Fruit fly (Drosophila melanogaster) whole organism, embryonic: ENCODE data around the gene CG14984.

Experiments used
- CG10267 ChIP-seq: fragments of 200-800 bp; sonication (Bioruptor generic); optimal IDR thresholded peaks from 2 replicates; lab custom pipeline; 2018; ENCODE audit warnings: missing biosample characterization, mild to moderate bottlenecking, missing genetic modification characterization, moderate library complexity
- CG10543 ChIP-seq: fragments of 200-800 bp; sonication (Bioruptor generic); optimal IDR thresholded peaks from 3 replicates; lab custom pipeline; 2017; ENCODE audit warnings: missing biosample characterization, mild to moderate bottlenecking, missing genetic modification characterization, moderate library complexity
- CG10565 ChIP-seq: fragments of 200-800 bp; sonication (Bioruptor generic); optimal IDR thresholded peaks from 3 replicates; lab custom pipeline; 2016; ENCODE audit warnings: missing biosample characterization, mild to moderate bottlenecking, missing genetic modification characterization
- CG1233 ChIP-seq: fragments of 200-800 bp; sonication (Bioruptor generic); optimal IDR thresholded peaks from 4 replicates; lab custom pipeline; 2018; ENCODE audit warnings: missing biosample characterization, mild to moderate bottlenecking, missing genetic modification characterization
- CG12391 ChIP-seq: fragments of 200-800 bp; sonication (Bioruptor generic); optimal IDR thresholded peaks from 3 replicates; lab custom pipeline; 2018; ENCODE audit warnings: missing biosample characterization, mild to moderate bottlenecking, missing genetic modification characterization, moderate library complexity
- CG13775 ChIP-seq: fragments of 200-800 bp; sonication (Bioruptor generic); optimal IDR thresholded peaks from 3 replicates; lab custom pipeline; 2017; ENCODE audit warnings: missing biosample characterization, mild to moderate bottlenecking, missing genetic modification characterization
- CG14667 ChIP-seq: fragments of 200-800 bp; sonication (Bioruptor generic); IDR thresholded peaks from 2 replicates; pipeline ENCODE4 v1.3.6; 2022; ENCODE audit warnings: missing biosample characterization, missing genetic modification characterization
- CG14965 ChIP-seq: fragments of 200-800 bp; sonication (Bioruptor generic); optimal IDR thresholded peaks from 2 replicates; lab custom pipeline; 2016; ENCODE audit warnings: missing biosample characterization, missing genetic modification characterization, borderline replicate concordance
- CG15479 ChIP-seq: fragments of 200-800 bp; sonication (Bioruptor generic); optimal IDR thresholded peaks from 3 replicates; lab custom pipeline; 2019; ENCODE audit warnings: missing biosample characterization, mild to moderate bottlenecking, missing genetic modification characterization, moderate library complexity
- CG1647 ChIP-seq: fragments of 200-800 bp; sonication (Bioruptor generic); optimal IDR thresholded peaks from 3 replicates; lab custom pipeline; 2016; ENCODE audit warnings: missing biosample characterization, missing genetic modification characterization
- CG16813 ChIP-seq: fragments of 200-800 bp; sonication (Bioruptor generic); IDR thresholded peaks from 3 replicates; pipeline ENCODE4 v1.3.6; 2022; ENCODE audit warnings: missing biosample characterization, missing genetic modification characterization; ENCODE audit not compliant: partially characterized antibody
- CG17359 ChIP-seq: fragments of 200-800 bp; sonication (Bioruptor generic); optimal IDR thresholded peaks from 3 replicates; lab custom pipeline; 2018; ENCODE audit warnings: missing biosample characterization, mild to moderate bottlenecking, missing genetic modification characterization, moderate library complexity
- CG18619 ChIP-seq: fragments of 200-800 bp; sonication (Bioruptor generic); optimal IDR thresholded peaks from 3 replicates; lab custom pipeline; 2017; ENCODE audit warnings: missing biosample characterization, mild to moderate bottlenecking, missing genetic modification characterization
- CG2712 ChIP-seq: fragments of 200-800 bp; optimal IDR thresholded peaks from 3 replicates; lab custom pipeline; 2019; ENCODE audit warnings: missing biosample characterization, mild to moderate bottlenecking, missing genetic modification characterization, moderate library complexity
- CG31365 ChIP-seq: fragments of 200-800 bp; sonication (Bioruptor generic); optimal IDR thresholded peaks from 2 replicates; lab custom pipeline; 2018; ENCODE audit warnings: missing biosample characterization, mild to moderate bottlenecking, missing genetic modification characterization
- CG4424 ChIP-seq: fragments of 200-800 bp; sonication (Bioruptor generic); optimal IDR thresholded peaks from 3 replicates; lab custom pipeline; 2016; ENCODE audit warnings: missing biosample characterization, missing genetic modification characterization
- CG9817 ChIP-seq: fragments of 200-800 bp; sonication (Bioruptor generic); optimal IDR thresholded peaks from 2 replicates; lab custom pipeline; 2018; ENCODE audit warnings: missing biosample characterization, mild to moderate bottlenecking, missing genetic modification characterization, moderate library complexity
- Dbx ChIP-seq: fragments of 200-800 bp; sonication (Bioruptor generic); IDR thresholded peaks from 3 replicates; pipeline ENCODE4 v1.3.6; 2022; ENCODE audit warnings: missing biosample characterization, missing genetic modification characterization
- Dfd ChIP-seq, 2 experiments: fragments of >200 bp; optimal IDR thresholded peaks; 2 replicates each; lab custom pipeline; 2017; ENCODE audit warnings: missing biosample characterization in 2 of 2, missing genetic modification characterization in 2 of 2
- Dip2 ChIP-seq: fragments of 200-800 bp; sonication (Bioruptor generic); IDR thresholded peaks from 2 replicates; pipeline ENCODE4 v1.3.6; 2022; ENCODE audit warnings: missing biosample characterization, missing genetic modification characterization
- Dref ChIP-seq: fragments of 200-800 bp; sonication (Bioruptor generic); IDR thresholded peaks from 2 replicates; pipeline ENCODE4 v1.3.6; 2022; ENCODE audit warnings: missing biosample characterization, missing genetic modification characterization
- H2.0 ChIP-seq: fragments of 200-800 bp; sonication (Bioruptor generic); IDR thresholded peaks from 2 replicates; pipeline ENCODE4 v1.3.6; 2022; ENCODE audit warnings: missing biosample characterization, missing genetic modification characterization
- Hmr ChIP-seq: fragments of 200-800 bp; sonication (Bioruptor generic); optimal IDR thresholded peaks from 3 replicates; lab custom pipeline; 2017; ENCODE audit warnings: mild to moderate bottlenecking, missing biosample characterization, missing genetic modification reagents, missing genetic modification characterization
- MESR4 ChIP-seq: fragments of 200-800 bp; sonication (Bioruptor generic); optimal IDR thresholded peaks from 2 replicates; lab custom pipeline; 2018; ENCODE audit warnings: missing biosample characterization, mild to moderate bottlenecking, missing genetic modification characterization, moderate library complexity
- Mrtf ChIP-seq: fragments of 200-800 bp; sonication (Bioruptor generic); IDR thresholded peaks from 3 replicates; pipeline ENCODE4 v1.3.6; 2022; ENCODE audit warnings: missing biosample characterization, missing genetic modification characterization
- NK7.1 ChIP-seq: fragments of 200-800 bp; sonication (Bioruptor generic); optimal IDR thresholded peaks from 3 replicates; lab custom pipeline; 2016; ENCODE audit warnings: missing biosample characterization, missing genetic modification characterization
- Oaz ChIP-seq: fragments of 200-800 bp; sonication (Bioruptor generic); IDR thresholded peaks from 2 replicates; pipeline ENCODE4 v1.3.6; 2022; ENCODE audit warnings: missing biosample characterization, missing genetic modification characterization
- Side ChIP-seq: fragments of 200-800 bp; sonication (Bioruptor generic); optimal IDR thresholded peaks from 2 replicates; lab custom pipeline; 2016; ENCODE audit warnings: missing biosample characterization, missing genetic modification characterization
- Stat92E ChIP-seq, 3 experiments: fragments of >200 bp in 2 of 3; fragments of 200-800 bp in 1 of 3; sonication (Bioruptor generic) in 1 of 3; optimal IDR thresholded peaks; 2 replicates each; lab custom pipeline; 2017 to 2019; ENCODE audit warnings: missing biosample characterization in 3 of 3, missing genetic modification characterization in 3 of 3, mild to moderate bottlenecking in 1 of 3, moderate library complexity in 1 of 3
- Taf1 ChIP-seq: fragments of 200-800 bp; sonication (Bioruptor generic); IDR thresholded peaks from 2 replicates; pipeline ENCODE4 v1.3.6; 2022; ENCODE audit warnings: missing biosample characterization, missing genetic modification characterization
- Xrp1 ChIP-seq: fragments of 200-800 bp; sonication (Bioruptor generic); IDR thresholded peaks from 2 replicates; pipeline ENCODE4 v1.3.6; 2022; ENCODE audit warnings: missing biosample characterization, missing genetic modification characterization
- bigmax ChIP-seq: fragments of 200-800 bp; sonication (Bioruptor generic); optimal IDR thresholded peaks from 2 replicates; lab custom pipeline; 2018; ENCODE audit warnings: missing biosample characterization, mild to moderate bottlenecking, missing genetic modification characterization
- cato ChIP-seq: fragments of 200-800 bp; sonication (Bioruptor generic); optimal IDR thresholded peaks from 2 replicates; lab custom pipeline; 2016; ENCODE audit warnings: missing biosample characterization, missing genetic modification characterization, borderline replicate concordance
- dati ChIP-seq: fragments of 200-800 bp; sonication (Bioruptor generic); IDR thresholded peaks from 2 replicates; pipeline ENCODE4 v1.3.6; 2022; ENCODE audit warnings: missing biosample characterization, missing genetic modification characterization
- dysf ChIP-seq: fragments of 200-800 bp; sonication (Bioruptor generic); IDR thresholded peaks from 3 replicates; pipeline ENCODE4 v1.3.6; 2022; ENCODE audit warnings: missing biosample characterization, missing genetic modification characterization
- gro ChIP-seq: fragments of 200-800 bp; sonication (Bioruptor generic); optimal IDR thresholded peaks from 2 replicates; lab custom pipeline; 2016; ENCODE audit warnings: missing biosample characterization, missing genetic modification characterization
- hb ChIP-seq: fragments of 200-800 bp; sonication (Bioruptor generic); IDR thresholded peaks from 3 replicates; pipeline ENCODE4 v1.3.6; 2022; ENCODE audit warnings: missing biosample characterization, missing genetic modification characterization; ENCODE audit not compliant: partially characterized antibody
- hth ChIP-seq: fragments of >200 bp; optimal IDR thresholded peaks from 2 replicates; lab custom pipeline; 2017; ENCODE audit warnings: inconsistent platforms
- lola ChIP-seq, 3 experiments: fragments of >200 bp in 2 of 3; fragments of 200-800 bp in 1 of 3; sonication (Bioruptor generic) in 1 of 3; optimal IDR thresholded peaks; 2 replicates each; lab custom pipeline; 2017 to 2019; ENCODE audit warnings: missing biosample characterization in 3 of 3, missing genetic modification characterization in 3 of 3, mild to moderate bottlenecking in 1 of 3, moderate library complexity in 1 of 3
- pfk ChIP-seq: fragments of 200-800 bp; sonication (Bioruptor generic); optimal IDR thresholded peaks from 2 replicates; lab custom pipeline; 2018; ENCODE audit warnings: missing biosample characterization, mild to moderate bottlenecking, missing genetic modification characterization, moderate library complexity
- rib ChIP-seq: fragments of 200-800 bp; sonication (Bioruptor generic); IDR thresholded peaks from 2 replicates; pipeline ENCODE4 v1.3.6; 2022; ENCODE audit warnings: missing biosample characterization, missing genetic modification characterization
- scrt ChIP-seq: fragments of 200-800 bp; sonication (Bioruptor generic); optimal IDR thresholded peaks from 2 replicates; lab custom pipeline; 2018; ENCODE audit warnings: missing biosample characterization, mild to moderate bottlenecking, missing genetic modification characterization, moderate library complexity
- shn ChIP-seq: fragments of 200-800 bp; sonication (Bioruptor generic); optimal IDR thresholded peaks from 3 replicates; lab custom pipeline; 2016; ENCODE audit warnings: missing biosample characterization, missing genetic modification characterization
- sim ChIP-seq: fragments of 200-800 bp; sonication (Bioruptor generic); IDR thresholded peaks from 2 replicates; pipeline ENCODE4 v1.3.6; 2022; ENCODE audit warnings: missing biosample characterization, missing genetic modification characterization
- slbo ChIP-seq: fragments of 200-800 bp; sonication (Bioruptor generic); IDR thresholded peaks from 2 replicates; pipeline ENCODE4 v1.3.6; 2022; ENCODE audit warnings: missing biosample characterization, missing genetic modification characterization
- slp2 ChIP-seq: fragments of 200-800 bp; sonication (Bioruptor generic); optimal IDR thresholded peaks from 2 replicates; lab custom pipeline; 2016; ENCODE audit warnings: missing biosample characterization, missing genetic modification characterization
- sob ChIP-seq: fragments of 200-800 bp; sonication (Bioruptor generic); IDR thresholded peaks from 2 replicates; pipeline ENCODE4 v1.3.6; 2022; ENCODE audit warnings: missing biosample characterization, missing genetic modification characterization
- ssp ChIP-seq: fragments of 200-800 bp; sonication (Bioruptor generic); IDR thresholded peaks from 2 replicates; pipeline ENCODE4 v1.3.6; 2022; ENCODE audit warnings: missing biosample characterization, missing genetic modification characterization
- wek ChIP-seq: fragments of 200-800 bp; sonication (Bioruptor generic); optimal IDR thresholded peaks from 3 replicates; lab custom pipeline; 2018; ENCODE audit warnings: missing biosample characterization, mild to moderate bottlenecking, missing genetic modification characterization, moderate library complexity
- z ChIP-seq: fragments of 200-800 bp; sonication (Bioruptor generic); IDR thresholded peaks from 3 replicates; pipeline ENCODE4 v1.3.6; 2022; ENCODE audit warnings: missing biosample characterization, missing genetic modification characterization

CG14984 gene

DNA sequence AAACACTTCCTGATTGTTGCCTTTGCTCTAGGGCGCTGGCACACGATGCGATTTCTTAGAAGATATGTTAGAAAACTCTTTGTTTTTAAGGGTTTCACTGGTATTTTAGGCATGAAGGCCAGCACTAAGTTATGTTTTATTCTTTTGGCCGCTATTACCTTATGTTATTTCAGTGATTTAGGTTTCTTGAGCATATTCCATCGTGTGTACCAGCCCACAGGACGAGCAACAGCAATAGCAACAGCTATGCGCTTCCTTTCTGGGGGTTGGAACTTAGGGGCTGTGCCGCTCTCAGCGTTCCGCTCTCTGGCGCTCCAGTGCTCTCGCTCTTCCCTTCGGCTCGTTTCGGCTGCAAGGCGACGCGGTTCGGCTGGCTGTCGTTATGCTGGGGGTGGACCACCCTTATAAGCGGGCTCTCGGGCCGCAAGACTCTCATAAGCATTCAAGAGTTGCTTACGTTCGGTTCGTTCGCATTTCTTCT lies 31.2 kb upstream of the CG14984 start, which contains the start of gene scrt (continued):
- TF ChIP-seq CG18619 (GFP tag; lab: Kevin White, UChicago) (peak; percentile 28), NK7.1 (GFP tag; lab: Kevin White, UChicago) (no peak), Dip2 (no peak), ssp (GFP tag; lab: Robert Waterston, UW) (no peak), slp2 (GFP tag; lab: Kevin White, UChicago) (no peak), CG16813 (GFP tag; lab: Robert Waterston, UW) (peak; percentile 68), sob (GFP tag; lab: Robert Waterston, UW) (no peak; the same call in 1 of the 2 replicates), cato (GFP tag; lab: Kevin White, UChicago) (no peak), slbo (GFP tag; lab: Robert Waterston, UW) (no peak), rib (no peak), dysf (GFP tag; lab: Robert Waterston, UW) (peak; percentile 71), dati (GFP tag; lab: Robert Waterston, UW) (no peak), CG1647 (GFP tag; lab: Kevin White, UChicago) (no peak), CG17359 (tag; lab: Kevin White, UChicago) (peak; percentile 12), z (GFP tag; lab: Robert Waterston, UW) (no peak), CG14667 (GFP tag; lab: Robert Waterston, UW) (no peak; the same call in 1 of the 2 replicates), bigmax (no peak), Xrp1 (peak; percentile 80; the same call in 1 of the 2 replicates), lola (GFP tag; optimal IDR thresholded peaks at IDR 0.05; lab: Kevin White, UChicago) (peak in 1 of 3 experiments; percentile 90), CG9817 (peak; percentile 11), CG12391 (peak; percentile 72), Stat92E (GFP tag; optimal IDR thresholded peaks at IDR 0.05; lab: Kevin White, UChicago) (no peak), CG10267 (peak; percentile 59), CG10543 (GFP tag; lab: Kevin White, UChicago) (peak; percentile 38), hth (lab: Kevin White, UChicago) (no peak), Side (peak; percentile 21), H2.0 (GFP tag; lab: Robert Waterston, UW) (0 out of 2 replicates have a peak, but pooled peaks have one; percentile 17), CG14965 (GFP tag; lab: Kevin White, UChicago) (no peak), Dbx (GFP tag; lab: Robert Waterston, UW) (no peak; the same call in 2 of the 3 replicates), CG1233 (GFP tag; lab: Kevin White, UChicago) (no peak), CG10565 (GFP tag; lab: Kevin White, UChicago) (no peak), pfk (GFP tag; lab: Kevin White, UChicago) (peak; percentile 96), sim (no peak), scrt (peak; percentile 100), MESR4 (no peak), hb (GFP tag; lab: Robert Waterston, UW) (0 out of 3 replicates have a peak, but pooled peaks have one; percentile 39), Oaz (GFP tag; lab: Robert Waterston, UW) (0 out of 2 replicates have a peak, but pooled peaks have one; percentile 21), CG15479 (GFP tag; lab: Kevin White, UChicago) (no peak), gro (no peak), Taf1 (no peak), CG13775 (peak; percentile 86), Dfd (GFP tag; optimal IDR thresholded peaks at IDR 0.05; lab: Kevin White, UChicago) (no peak), shn (GFP tag; lab: Kevin White, UChicago) (peak; percentile 41), CG4424 (peak; percentile 2), Hmr (GFP tag; lab: Kevin White, UChicago) (peak; percentile 66), wek (GFP tag; lab: Kevin White, UChicago) (no peak), Mrtf (no peak), CG2712 (peak; percentile 77), Dref (GFP tag; lab: Robert Waterston, UW) (no peak), CG31365 (tag; lab: Kevin White, UChicago) (no peak)
